Worm (Caenorhabditis elegans) whole organism, L1 larva: ENCODE data around the gene lmtr-5.
A peak's percentile ranks its signal among the peaks of the same experiment; 100 is the strongest.

Experiments
- F16B12.6 ChIP-seq: fragments of 150-350 bp; optimal IDR thresholded peaks from 2 replicates; lab custom pipeline; 2014; ENCODE audit warnings: missing biosample characterization, missing genetic modification characterization
- alr-1 ChIP-seq: fragments of 200-800 bp; sonication (Bioruptor generic); optimal IDR thresholded peaks from 2 replicates; lab custom pipeline; 2018; ENCODE audit warnings: borderline replicate concordance, mild to moderate bottlenecking, missing genetic modification characterization, missing compliant biosample characterization
- aly-2 ChIP-seq: fragments of 150-350 bp; optimal IDR thresholded peaks from 2 replicates; lab custom pipeline; 2014; ENCODE audit warnings: missing biosample characterization, missing genetic modification characterization
- ceh-8 ChIP-seq: fragments of 200-800 bp; sonication (Bioruptor generic); optimal IDR thresholded peaks from 2 replicates; lab custom pipeline; 2018; ENCODE audit warnings: mild to moderate bottlenecking, missing genetic modification characterization, moderate library complexity, missing compliant biosample characterization
- ceh-82 ChIP-seq, 3 experiments: fragments of 150-350 bp in 1 of 3; sonication (generic microtip) in 2 of 3; optimal IDR thresholded peaks; 2 replicates each; lab custom pipeline; 2014 to 2017; ENCODE audit warnings: missing biosample characterization in 3 of 3, missing genetic modification characterization in 3 of 3
- dpl-1 ChIP-seq, 3 experiments: fragments of 150-350 bp in 2 of 3; sonication (generic microtip) in 1 of 3; optimal IDR thresholded peaks; 2 replicates each; lab custom pipeline; 2014 to 2017; ENCODE audit warnings: missing biosample characterization in 3 of 3, missing genetic modification characterization in 3 of 3, missing genetic modification reagents in 3 of 3
- dsc-1 ChIP-seq: sonication (generic microtip); optimal IDR thresholded peaks from 2 replicates; lab custom pipeline; 2016; ENCODE audit warnings: mild to moderate bottlenecking, missing genetic modification characterization, missing compliant biosample characterization
- efl-3 ChIP-seq: fragments of 200-800 bp; sonication (Bioruptor generic); optimal IDR thresholded peaks from 2 replicates; lab custom pipeline; 2018; ENCODE audit warnings: mild to moderate bottlenecking, missing genetic modification characterization, missing compliant biosample characterization
- egl-13 ChIP-seq: sonication (generic microtip); optimal IDR thresholded peaks from 2 replicates; lab custom pipeline; 2016; ENCODE audit warnings: missing genotype, missing genetic modification reagents, missing genetic modification characterization, missing compliant biosample characterization
- egl-27 ChIP-seq, 2 experiments: fragments of 150-350 bp in 1 of 2; sonication (generic microtip); optimal IDR thresholded peaks; 3 replicates each; lab custom pipeline; 2017 to 2018; ENCODE audit warnings: missing biosample characterization in 2 of 2, missing genetic modification characterization in 2 of 2, missing genetic modification reagents in 2 of 2
- elt-2 ChIP-seq: sonication (generic microtip); optimal IDR thresholded peaks from 2 replicates; lab custom pipeline; 2016; ENCODE audit warnings: missing genetic modification characterization, mild to moderate bottlenecking, inconsistent platforms, missing compliant biosample characterization, missing genetic modification reagents
- elt-3 ChIP-seq, 6 experiments: fragments of 150-350 bp in 1 of 6; sonication (generic microtip); optimal IDR thresholded peaks; 2 replicates each; lab custom pipeline; 2017 to 2018; ENCODE audit warnings: missing biosample characterization in 6 of 6, missing genetic modification characterization in 6 of 6, inconsistent platforms in 1 of 6
- ets-5 ChIP-seq: fragments of 200-800 bp; sonication (Bioruptor generic); IDR thresholded peaks from 2 replicates; pipeline ENCODE4 v1.3.6; 2022; ENCODE audit warnings: missing genetic modification characterization, missing compliant biosample characterization
- fkh-4 ChIP-seq: sonication (generic microtip); optimal IDR thresholded peaks from 2 replicates; lab custom pipeline; 2016; ENCODE audit warnings: missing compliant biosample characterization, missing genetic modification characterization, borderline replicate concordance
- fkh-8 ChIP-seq: sonication (generic microtip); optimal IDR thresholded peaks from 2 replicates; lab custom pipeline; 2016; ENCODE audit warnings: mild to moderate bottlenecking, missing genetic modification characterization, missing compliant biosample characterization
- fos-1 ChIP-seq: fragments of 150-350 bp; optimal IDR thresholded peaks from 2 replicates; lab custom pipeline; 2014; ENCODE audit warnings: missing biosample characterization, missing genetic modification characterization
- hlh-17 ChIP-seq: fragments of 200-800 bp; sonication (Bioruptor generic); optimal IDR thresholded peaks from 2 replicates; lab custom pipeline; 2018; ENCODE audit warnings: missing genetic modification characterization, mild to moderate bottlenecking, missing compliant biosample characterization, moderate library complexity, borderline replicate concordance
- hlh-4 ChIP-seq: sonication (generic microtip); optimal IDR thresholded peaks from 2 replicates; lab custom pipeline; 2016; ENCODE audit warnings: mild to moderate bottlenecking, missing genetic modification characterization, missing compliant biosample characterization
- hpl-2 ChIP-seq: fragments of 150-350 bp; optimal IDR thresholded peaks from 2 replicates; lab custom pipeline; 2014; ENCODE audit warnings: missing biosample characterization, missing genetic modification reagents, missing genetic modification characterization
- isw-1 ChIP-seq: fragments of 200-800 bp; sonication (Bioruptor generic); IDR thresholded peaks from 2 replicates; pipeline ENCODE4 v1.3.6; 2022; ENCODE audit warnings: missing genetic modification characterization, missing compliant biosample characterization
- lin-13 ChIP-seq: fragments of 150-350 bp; optimal IDR thresholded peaks from 2 replicates; lab custom pipeline; 2014; ENCODE audit warnings: missing biosample characterization, missing genetic modification reagents, missing genetic modification characterization
- lin-14 ChIP-seq: fragments of 200-800 bp; sonication (Bioruptor generic); optimal IDR thresholded peaks from 2 replicates; lab custom pipeline; 2018; ENCODE audit warnings: mild to moderate bottlenecking, missing genetic modification characterization, moderate library complexity, missing compliant biosample characterization
- lin-35 ChIP-seq, 2 experiments: fragments of 150-350 bp; optimal IDR thresholded peaks; 2 replicates each; lab custom pipeline; 2014; ENCODE audit warnings: missing biosample characterization in 2 of 2, missing genetic modification characterization in 2 of 2, missing genetic modification reagents in 2 of 2
- lin-39 ChIP-seq: fragments of 150-350 bp; optimal IDR thresholded peaks from 2 replicates; lab custom pipeline; 2014; ENCODE audit warnings: missing biosample characterization, missing genetic modification reagents, missing genetic modification characterization
- mab-9 ChIP-seq: fragments of 200-800 bp; sonication (Bioruptor generic); IDR thresholded peaks from 2 replicates; pipeline ENCODE4 v1.3.6; 2022; ENCODE audit warnings: missing genetic modification reagents, missing genetic modification characterization, missing compliant biosample characterization
- mef-2 ChIP-seq: fragments of 150-350 bp; optimal IDR thresholded peaks from 2 replicates; lab custom pipeline; 2014; ENCODE audit warnings: missing biosample characterization, missing genetic modification characterization
- nhr-19 ChIP-seq: fragments of 200-800 bp; sonication (Bioruptor generic); conservative IDR thresholded peaks from 2 replicates; pipeline ENCODE4 v1.3.6; 2022; ENCODE audit warnings: missing genetic modification characterization, missing compliant biosample characterization
- nhr-20 ChIP-seq: sonication (generic microtip); optimal IDR thresholded peaks from 2 replicates; lab custom pipeline; 2016; ENCODE audit warnings: mild to moderate bottlenecking, missing genetic modification characterization, missing compliant biosample characterization
- nhr-237 ChIP-seq: fragments of 150-350 bp; optimal IDR thresholded peaks from 2 replicates; lab custom pipeline; 2014; ENCODE audit warnings: missing biosample characterization, missing genetic modification characterization
- nhr-28 ChIP-seq: fragments of 150-350 bp; optimal IDR thresholded peaks from 2 replicates; lab custom pipeline; 2014; ENCODE audit warnings: missing biosample characterization, missing genetic modification characterization
- nhr-47 ChIP-seq: sonication (generic microtip); optimal IDR thresholded peaks from 2 replicates; lab custom pipeline; 2016; ENCODE audit warnings: mild to moderate bottlenecking, missing genetic modification characterization, moderate library complexity, missing compliant biosample characterization
- nhr-84 ChIP-seq: sonication (generic microtip); optimal IDR thresholded peaks from 2 replicates; lab custom pipeline; 2017; ENCODE audit warnings: missing biosample characterization, missing genetic modification characterization
- pax-3 ChIP-seq: fragments of 200-800 bp; sonication (Bioruptor generic); optimal IDR thresholded peaks from 2 replicates; lab custom pipeline; 2018; ENCODE audit warnings: mild to moderate bottlenecking, missing genetic modification characterization, moderate library complexity, missing compliant biosample characterization
- snu-23 ChIP-seq: sonication (generic microtip); optimal IDR thresholded peaks from 2 replicates; lab custom pipeline; 2016; ENCODE audit warnings: missing genetic modification characterization, missing compliant biosample characterization
- sup-37 ChIP-seq: fragments of 200-800 bp; sonication (Bioruptor generic); optimal IDR thresholded peaks from 2 replicates; lab custom pipeline; 2018; ENCODE audit warnings: mild to moderate bottlenecking, missing genetic modification characterization, missing compliant biosample characterization
- tlp-1 ChIP-seq: fragments of 150-350 bp; optimal IDR thresholded peaks from 2 replicates; lab custom pipeline; 2014; ENCODE audit warnings: missing biosample characterization, missing genetic modification characterization
- unc-130 ChIP-seq: fragments of 150-350 bp; optimal IDR thresholded peaks from 2 replicates; lab custom pipeline; 2017; ENCODE audit warnings: missing biosample characterization, missing genetic modification characterization, inconsistent platforms
- unc-30 ChIP-seq: sonication (generic microtip); optimal IDR thresholded peaks from 2 replicates; lab custom pipeline; 2017; ENCODE audit warnings: missing biosample characterization, missing genetic modification characterization
- unc-62 ChIP-seq: fragments of 150-350 bp; optimal IDR thresholded peaks from 2 replicates; lab custom pipeline; 2014; ENCODE audit warnings: missing biosample characterization, missing genetic modification reagents, missing genetic modification characterization
- xbp-1 ChIP-seq: sonication (generic microtip); optimal IDR thresholded peaks from 2 replicates; lab custom pipeline; 2016; ENCODE audit warnings: missing genetic modification characterization, missing compliant biosample characterization
- zag-1 ChIP-seq: fragments of 150-350 bp; optimal IDR thresholded peaks from 2 replicates; lab custom pipeline; 2014; ENCODE audit warnings: missing biosample characterization, missing genetic modification characterization
- zip-4 ChIP-seq: fragments of 200-800 bp; sonication (Bioruptor generic); optimal IDR thresholded peaks from 2 replicates; lab custom pipeline; 2018; ENCODE audit warnings: mild to moderate bottlenecking, missing genetic modification characterization, moderate library complexity, missing compliant biosample characterization
- ztf-11 ChIP-seq, 2 experiments: sonication (generic microtip); optimal IDR thresholded peaks; 2 replicates each; lab custom pipeline; 2016 to 2017; ENCODE audit warnings: missing genetic modification characterization in 2 of 2, missing biosample characterization in 1 of 2, missing compliant biosample characterization in 1 of 2
- ztf-4 ChIP-seq: fragments of 150-350 bp; optimal IDR thresholded peaks from 2 replicates; lab custom pipeline; 2014; ENCODE audit warnings: missing biosample characterization, missing genetic modification characterization

Gene lmtr-5

DNA sequence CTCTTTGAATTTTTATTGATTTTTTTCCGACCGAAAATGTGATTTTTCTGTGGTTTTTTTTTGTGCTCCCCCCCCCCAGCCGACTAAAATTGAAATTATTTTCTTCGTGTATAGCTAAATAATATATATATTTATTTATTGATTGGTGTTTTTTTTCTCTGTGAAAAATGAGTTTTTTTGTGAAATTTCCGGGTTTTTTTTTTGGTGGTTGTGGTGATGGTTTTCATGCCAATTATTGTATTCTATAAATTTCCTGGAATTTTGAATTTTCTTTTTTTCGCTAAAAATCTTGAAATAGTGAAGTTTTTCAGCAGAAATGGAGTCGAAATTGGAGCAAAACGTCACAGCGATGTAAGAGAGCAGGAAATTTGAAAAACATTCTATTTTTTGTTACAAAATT is at the start of gene lmtr-5:
lmtr-5 (plus strand) TSS at position 301 of the 400 bp plus-strand sequence.
- TF ChIP-seq hlh-17 (GFP tag; lab: Kevin White, UChicago) (no peak), nhr-237 (tag; lab: Kevin White, UChicago) (no peak), mef-2 (tag; lab: Kevin White, UChicago) (no peak), egl-13 (no peak), elt-3 (tag; optimal IDR thresholded peaks at IDR 0.05; lab: Kevin White, UChicago) (no peak), zag-1 (tag; lab: Kevin White, UChicago) (no peak), lin-39 (tag; lab: Kevin White, UChicago) (no peak), sup-37 (GFP tag; lab: Kevin White, UChicago) (no peak)
- TF ChIP-seq, all 84 proteins: peak for 0

DNA sequence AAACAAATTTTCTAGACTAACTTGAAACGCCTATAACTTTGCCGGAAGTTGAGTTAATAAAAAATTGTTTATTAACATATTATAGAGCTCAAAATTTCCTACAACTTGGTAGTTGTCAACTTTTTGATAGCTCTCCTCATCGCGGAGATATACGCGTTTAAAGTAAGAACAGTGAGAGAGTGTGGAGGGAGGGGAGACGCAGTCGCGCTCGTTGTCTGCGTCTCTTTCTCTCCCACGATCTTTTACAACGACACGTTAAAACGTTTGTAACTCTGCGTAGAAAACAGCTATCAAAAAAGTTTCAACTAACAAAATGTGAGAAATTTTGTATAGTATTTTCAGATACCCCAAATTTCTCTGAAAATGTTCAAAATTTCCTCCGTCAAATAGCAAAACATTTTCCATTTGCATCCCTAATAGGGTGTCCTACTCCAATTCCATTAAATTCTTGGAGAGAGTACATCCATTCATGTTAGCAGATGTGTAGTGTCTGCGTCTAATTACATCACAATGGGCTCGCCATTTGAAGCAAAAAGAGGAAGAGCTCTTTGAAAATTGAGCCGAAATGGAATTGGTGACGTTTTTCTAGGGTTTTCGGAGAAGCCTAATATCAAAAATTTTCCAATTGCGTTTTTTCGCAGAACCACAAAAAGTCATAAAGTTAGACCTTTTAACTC is 47.0 kb upstream of the lmtr-5 start:
- TF ChIP-seq hpl-2 (GFP tag; lab: Kevin White, UChicago) (no peak), lin-14 (GFP tag; lab: Kevin White, UChicago) (peak; percentile 64)

DNA sequence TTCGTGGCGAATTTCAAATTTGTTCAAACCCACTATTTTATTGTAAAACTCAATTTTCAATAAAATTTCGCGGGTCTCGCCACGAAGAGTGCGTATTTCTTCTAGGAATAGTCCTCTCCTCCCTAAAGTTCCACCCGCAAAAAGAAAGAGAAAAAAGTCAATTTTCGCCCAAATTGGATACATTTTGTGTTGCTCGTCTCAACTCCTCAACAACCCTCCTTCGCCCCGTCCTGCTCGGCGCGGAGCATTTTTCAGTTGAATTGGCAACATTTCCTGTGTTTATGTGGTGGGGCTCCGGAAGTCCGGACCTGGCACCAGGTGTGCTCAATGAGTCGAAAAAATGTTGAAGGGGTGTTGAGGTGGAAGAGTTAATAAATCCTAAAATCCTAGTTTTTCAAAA is 45.4 kb upstream of the lmtr-5 start:
- no peak for TF ChIP-seq isw-1 (GFP tag; lab: Robert Waterston, UW)
- no peak for TF ChIP-seq F16B12.6 (tag; lab: Kevin White, UChicago)
- no peak for TF ChIP-seq mef-2 (tag; lab: Kevin White, UChicago)
- TF ChIP-seq fkh-8 = peak; percentile 41
- peak; percentile 61 for TF ChIP-seq lin-14 (GFP tag; lab: Kevin White, UChicago)

DNA sequence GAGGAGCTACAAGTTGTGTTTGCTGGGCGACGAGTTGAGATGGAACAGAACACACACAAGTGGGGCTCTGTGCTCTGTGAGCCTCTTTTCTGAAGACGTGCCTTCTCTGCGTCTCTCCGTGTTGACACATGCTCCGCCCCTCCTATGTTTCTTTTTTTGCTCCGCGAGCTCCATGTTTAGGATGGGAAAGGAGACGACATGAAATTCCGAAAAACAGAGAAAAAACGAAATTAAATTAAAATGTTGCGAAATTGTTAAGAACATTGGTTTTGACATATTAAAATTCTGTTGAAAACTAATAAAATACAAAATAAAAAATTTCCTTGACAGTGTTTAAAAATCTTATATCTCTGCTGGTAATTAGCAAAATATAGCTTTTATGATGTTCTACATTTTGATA is 44.3 kb upstream of the lmtr-5 start, which contains the start of gene mec-12:
mec-12 (minus strand) TSS at position 91 of the 400 bp plus-strand sequence.
- TF ChIP-seq fkh-4 (tag; lab: Kevin White, UChicago) (no peak), elt-2 (tag; lab: Kevin White, UChicago) (no peak), aly-2 (no peak), fos-1 (tag; lab: Kevin White, UChicago) (no peak), elt-3 (tag; optimal IDR thresholded peaks at IDR 0.05; lab: Kevin White, UChicago) (no peak), ceh-82 (tag; optimal IDR thresholded peaks at IDR 0.05; lab: Kevin White, UChicago) (peak in 2 of 3 experiments; percentile 32 to 39), zip-4 (GFP tag; lab: Kevin White, UChicago) (peak; percentile 12), egl-27 (tag; optimal IDR thresholded peaks at IDR 0.05; lab: Kevin White, UChicago) (no peak), tlp-1 (tag; lab: Kevin White, UChicago) (no peak), lin-35 (GFP tag; optimal IDR thresholded peaks at IDR 0.05; lab: Kevin White, UChicago) (peak in 1 of 2 experiments; percentile 6), dsc-1 (tag; lab: Kevin White, UChicago) (no peak), nhr-20 (no peak), pax-3 (tag; lab: Kevin White, UChicago) (no peak), efl-3 (GFP tag; lab: Kevin White, UChicago) (no peak), alr-1 (no peak), nhr-84 (no peak), fkh-8 (no peak), nhr-19 (no peak), ztf-4 (no peak), lin-13 (GFP tag; lab: Kevin White, UChicago) (no peak), unc-62 (GFP tag; lab: Kevin White, UChicago) (no peak), ztf-11 (tag; optimal IDR thresholded peaks at IDR 0.05; lab: Kevin White, UChicago) (no peak), xbp-1 (tag; lab: Kevin White, UChicago) (no peak), nhr-47 (tag; lab: Kevin White, UChicago) (peak; percentile 17), ceh-8 (GFP tag; lab: Kevin White, UChicago) (no peak), snu-23 (GFP tag; lab: Kevin White, UChicago) (no peak), isw-1 (GFP tag; lab: Robert Waterston, UW) (no peak), nhr-28 (tag; lab: Kevin White, UChicago) (no peak), unc-130 (tag; lab: Kevin White, UChicago) (no peak), hlh-4 (tag; lab: Kevin White, UChicago) (no peak), F16B12.6 (tag; lab: Kevin White, UChicago) (no peak), hpl-2 (GFP tag; lab: Kevin White, UChicago) (no peak), ets-5 (GFP tag; lab: Robert Waterston, UW) (no peak), unc-30 (tag; lab: Kevin White, UChicago) (no peak), mab-9 (GFP tag; lab: Robert Waterston, UW) (no peak), hlh-17 (GFP tag; lab: Kevin White, UChicago) (no peak), dpl-1 (GFP tag; optimal IDR thresholded peaks at IDR 0.05; lab: Kevin White, UChicago) (no peak)
